Fruit fly (Drosophila melanogaster) whole organism, adult: ENCODE results near the gene CG8159.

Experiments
- CG11617 ChIP-seq: fragments of 200-800 bp; sonication (Bioruptor generic); optimal IDR thresholded peaks from 2 replicates; lab custom pipeline; 2017; ENCODE audit warnings: mild to moderate bottlenecking, missing biosample characterization, missing genetic modification reagents, missing genetic modification characterization
- CG12768 ChIP-seq: fragments of 200-800 bp; sonication (Bioruptor generic); optimal IDR thresholded peaks from 2 replicates; lab custom pipeline; 2017; ENCODE audit warnings: missing biosample characterization, missing genetic modification characterization, mild to moderate bottlenecking, moderate library complexity, missing genetic modification reagents
- CG14711 ChIP-seq: fragments of 200-800 bp; sonication (Bioruptor generic); optimal IDR thresholded peaks from 2 replicates; lab custom pipeline; 2018; ENCODE audit warnings: missing biosample characterization, mild to moderate bottlenecking, missing genetic modification characterization, moderate library complexity
- CG1620 ChIP-seq: fragments of 200-800 bp; sonication (Bioruptor generic); optimal IDR thresholded peaks from 2 replicates; lab custom pipeline; 2016; ENCODE audit warnings: missing biosample characterization, missing genetic modification characterization
- CG33017 ChIP-seq: fragments of 200-800 bp; sonication (Bioruptor generic); optimal IDR thresholded peaks from 2 replicates; lab custom pipeline; 2018; ENCODE audit warnings: missing biosample characterization, mild to moderate bottlenecking, missing genetic modification characterization, moderate library complexity
- CG5204 ChIP-seq: fragments of 200-800 bp; sonication (Bioruptor generic); optimal IDR thresholded peaks from 2 replicates; lab custom pipeline; 2016; ENCODE audit warnings: missing biosample characterization, missing genetic modification characterization
- CG7045 ChIP-seq: fragments of 200-800 bp; sonication (Bioruptor generic); optimal IDR thresholded peaks from 2 replicates; lab custom pipeline; 2017; ENCODE audit warnings: missing biosample characterization, mild to moderate bottlenecking, missing genetic modification characterization
- CG7101 ChIP-seq: fragments of 200-800 bp; sonication (Bioruptor generic); optimal IDR thresholded peaks from 2 replicates; lab custom pipeline; 2018; ENCODE audit warnings: missing biosample characterization, mild to moderate bottlenecking, missing genetic modification characterization, moderate library complexity
- Clk ChIP-seq: fragments of 200-800 bp; sonication (Bioruptor generic); optimal IDR thresholded peaks from 2 replicates; lab custom pipeline; 2017; ENCODE audit warnings: missing biosample characterization, missing genetic modification characterization
- Crg-1 ChIP-seq: fragments of 200-800 bp; sonication (Bioruptor generic); optimal IDR thresholded peaks from 2 replicates; lab custom pipeline; 2016; ENCODE audit warnings: missing biosample characterization, missing genetic modification characterization
- Hr96 ChIP-seq: fragments of 200-800 bp; sonication (Bioruptor generic); optimal IDR thresholded peaks from 2 replicates; lab custom pipeline; 2016; ENCODE audit warnings: missing biosample characterization, missing genetic modification characterization
- Mnt ChIP-seq: fragments of 200-800 bp; sonication (Bioruptor generic); optimal IDR thresholded peaks from 2 replicates; lab custom pipeline; 2016; ENCODE audit warnings: missing biosample characterization, mild to moderate bottlenecking, missing genetic modification characterization
- bab1 ChIP-seq: fragments of 200-800 bp; sonication (Bioruptor generic); optimal IDR thresholded peaks from 3 replicates; lab custom pipeline; 2019; ENCODE audit warnings: missing biosample characterization, mild to moderate bottlenecking, missing genetic modification characterization, moderate library complexity
- cic ChIP-seq: fragments of 200-800 bp; sonication (Bioruptor generic); optimal IDR thresholded peaks from 2 replicates; lab custom pipeline; 2017; ENCODE audit warnings: missing biosample characterization, mild to moderate bottlenecking, missing genetic modification characterization, moderate library complexity
- cnc ChIP-seq, 2 experiments: fragments of >200 bp; optimal IDR thresholded peaks; 2 replicates each; lab custom pipeline; 2017
- kay ChIP-seq: fragments of 200-800 bp; sonication (Bioruptor generic); peaks from one replicate; lab custom pipeline; 2016; ENCODE audit warnings: missing biosample characterization, missing genetic modification characterization, borderline replicate concordance
- ovo ChIP-seq: fragments of 200-800 bp; sonication (Bioruptor generic); optimal IDR thresholded peaks from 2 replicates; lab custom pipeline; 2016; ENCODE audit warnings: missing biosample characterization, missing genetic modification characterization
- pad ChIP-seq: fragments of 200-800 bp; sonication (Bioruptor generic); optimal IDR thresholded peaks from 3 replicates; lab custom pipeline; 2017; ENCODE audit warnings: missing biosample characterization, missing genetic modification characterization, mild to moderate bottlenecking, moderate library complexity, missing genetic modification reagents
- tj ChIP-seq: fragments of 200-800 bp; sonication (Bioruptor generic); optimal IDR thresholded peaks from 3 replicates; lab custom pipeline; 2017; ENCODE audit warnings: missing biosample characterization, mild to moderate bottlenecking, missing genetic modification characterization, moderate library complexity
- toe ChIP-seq: fragments of 200-800 bp; sonication (Bioruptor generic); optimal IDR thresholded peaks from 2 replicates; lab custom pipeline; 2016; ENCODE audit warnings: missing biosample characterization, missing genetic modification characterization

CG8159 gene

DNA sequence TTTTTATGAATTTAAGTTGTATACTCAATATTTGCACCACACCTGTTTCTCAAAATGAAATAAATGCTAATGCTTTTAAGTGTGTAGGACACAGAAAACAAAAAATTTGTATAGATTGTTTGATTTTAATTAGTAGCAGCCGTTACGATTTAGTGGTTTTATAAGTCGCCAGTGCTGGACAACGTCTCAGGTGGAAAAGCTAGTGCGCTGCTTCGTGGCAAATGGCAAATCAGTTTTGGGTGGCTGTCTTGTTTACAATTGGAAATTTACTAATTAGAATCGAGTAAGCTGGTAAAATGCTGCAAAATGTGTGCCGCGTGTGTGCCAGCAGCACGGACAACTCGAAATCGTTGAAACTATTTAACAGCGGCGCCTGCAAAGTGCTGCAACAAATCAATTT, at the start of gene CG8159:
Gene CG8159 (plus strand): TSS at position 223 of the 400 bp plus-strand sequence.
- TF ChIP-seq CG12768 (GFP tag; lab: Kevin White, UChicago) (no peak), ovo (no peak), bab1 (GFP tag; lab: Kevin White, UChicago) (no peak), tj (GFP tag; lab: Kevin White, UChicago) (no peak), Mnt (GFP tag; lab: Kevin White, UChicago) (peak; percentile 19), Clk (no peak), CG5204 (no peak), kay (GFP tag; lab: Kevin White, UChicago) (no peak), cic (GFP tag; lab: Kevin White, UChicago) (no peak), Hr96 (GFP tag; lab: Kevin White, UChicago) (no peak), cnc (optimal IDR thresholded peaks at IDR 0.05; lab: Kevin White, UChicago) (no peak), Crg-1 (no peak), CG7101 (tag; lab: Kevin White, UChicago) (peak; percentile 25), CG1620 (GFP tag; lab: Kevin White, UChicago) (no peak), pad (GFP tag; lab: Kevin White, UChicago) (no peak)

DNA sequence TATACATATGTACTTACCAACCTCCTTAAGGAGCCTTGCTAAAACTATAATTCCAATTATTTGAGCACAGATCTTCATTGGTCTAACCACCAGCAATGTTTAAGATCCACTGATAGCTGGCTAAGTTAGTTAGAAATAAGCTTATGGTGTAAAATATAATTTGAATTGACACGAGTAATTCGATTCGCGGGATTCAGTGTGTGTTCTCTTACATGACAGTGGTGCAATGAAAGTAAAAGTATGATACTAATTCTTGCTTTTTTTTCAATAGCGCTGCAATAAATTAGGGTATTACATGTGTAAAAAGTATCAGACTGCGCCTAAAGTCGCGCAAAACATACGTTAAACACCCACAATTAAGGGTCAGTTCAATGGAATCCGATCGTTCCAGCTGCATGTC, 46.7 kb upstream of the CG8159 start, which contains the start of gene CG33325:
Gene CG33325 (minus strand): TSS at position 101 of the 400 bp plus-strand sequence.
- TF ChIP-seq Mnt (GFP tag; lab: Kevin White, UChicago) (no peak), CG7045 (GFP tag; lab: Kevin White, UChicago) (no peak)

- TF ChIP-seq bab1 (GFP tag; lab: Kevin White, UChicago): no peak
- no peak for TF ChIP-seq Mnt (GFP tag; lab: Kevin White, UChicago)
- TF ChIP-seq toe (GFP tag; lab: Kevin White, UChicago): no peak
- no peak for TF ChIP-seq cnc (optimal IDR thresholded peaks at IDR 0.05; lab: Kevin White, UChicago)
- TF ChIP-seq CG5204: no peak
- TF ChIP-seq Clk: no peak
- no peak for TF ChIP-seq CG7045 (GFP tag; lab: Kevin White, UChicago)
- no peak for TF ChIP-seq CG1620 (GFP tag; lab: Kevin White, UChicago)
Observed at dm6 chr3R:8680611-8681010, 46.0 kb upstream of the CG8159 start.

- TF ChIP-seq CG7101 (tag; lab: Kevin White, UChicago): no peak
- no peak for TF ChIP-seq CG14711 (tag; lab: Kevin White, UChicago)
- TF ChIP-seq kay (GFP tag; lab: Kevin White, UChicago): no peak
- no peak for TF ChIP-seq CG7045 (GFP tag; lab: Kevin White, UChicago)
- no peak for TF ChIP-seq ovo
- no peak for TF ChIP-seq CG1620 (GFP tag; lab: Kevin White, UChicago)
- no peak for TF ChIP-seq CG11617
- no peak for TF ChIP-seq CG33017 (tag; lab: Kevin White, UChicago)
- no peak for TF ChIP-seq CG5204
- TF ChIP-seq Clk: no peak
- no peak for TF ChIP-seq pad (GFP tag; lab: Kevin White, UChicago)
- no peak for TF ChIP-seq CG12768 (GFP tag; lab: Kevin White, UChicago)
Observed at dm6 chr3R:8683280-8683679, 43.4 kb upstream of the CG8159 start.

dm6 chr3R:8684328-8685177, 42.1 kb upstream of the CG8159 start, which contains the start of gene CG44227:
CG44227 (minus strand) TSS chr3R:8685176.
- TF ChIP-seq cnc (optimal IDR thresholded peaks at IDR 0.05; lab: Kevin White, UChicago) (no peak), Mnt (GFP tag; lab: Kevin White, UChicago) (no peak), CG7045 (GFP tag; lab: Kevin White, UChicago) (no peak)

- TF ChIP-seq cic (GFP tag; lab: Kevin White, UChicago) (no peak), cnc (optimal IDR thresholded peaks at IDR 0.05; lab: Kevin White, UChicago) (no peak), tj (GFP tag; lab: Kevin White, UChicago) (no peak), CG14711 (tag; lab: Kevin White, UChicago) (no peak), bab1 (GFP tag; lab: Kevin White, UChicago) (no peak), Hr96 (GFP tag; lab: Kevin White, UChicago) (no peak), CG7101 (tag; lab: Kevin White, UChicago) (no peak), CG1620 (GFP tag; lab: Kevin White, UChicago) (no peak), CG33017 (tag; lab: Kevin White, UChicago) (no peak), Crg-1 (no peak), CG5204 (no peak), CG11617 (no peak), CG7045 (GFP tag; lab: Kevin White, UChicago) (no peak), ovo (no peak), Mnt (GFP tag; lab: Kevin White, UChicago) (no peak), toe (GFP tag; lab: Kevin White, UChicago) (no peak), kay (GFP tag; lab: Kevin White, UChicago) (no peak), CG12768 (GFP tag; lab: Kevin White, UChicago) (no peak), pad (GFP tag; lab: Kevin White, UChicago) (no peak), Clk (no peak)
Observed at dm6 chr3R:8686446-8686845, 40.2 kb upstream of the CG8159 start.
